Worm (Caenorhabditis elegans) whole organism, L3 larva: ENCODE results near the gene mdmh-35.

Experiments
- ZK546.5 ChIP-seq: sonication (generic microtip); optimal IDR thresholded peaks from 2 replicates; lab custom pipeline; 2017; ENCODE audit warnings: missing biosample characterization, missing genetic modification characterization
- ceh-28 ChIP-seq: fragments of 150-350 bp; optimal IDR thresholded peaks from 2 replicates; lab custom pipeline; 2014; ENCODE audit warnings: missing biosample characterization, missing genetic modification reagents, missing genetic modification characterization
- egl-27 ChIP-seq: sonication (generic microtip); optimal IDR thresholded peaks from 4 replicates; lab custom pipeline; 2017; ENCODE audit warnings: missing biosample characterization, missing genetic modification reagents, missing genetic modification characterization
- nhr-12 ChIP-seq: fragments of 150-350 bp; optimal IDR thresholded peaks from 2 replicates; lab custom pipeline; 2014; ENCODE audit warnings: missing biosample characterization, missing genetic modification characterization
- nhr-237 ChIP-seq: fragments of 150-350 bp; optimal IDR thresholded peaks from 2 replicates; lab custom pipeline; 2014; ENCODE audit warnings: missing biosample characterization, missing genetic modification characterization
- nhr-25 ChIP-seq: sonication (generic microtip); optimal IDR thresholded peaks from 2 replicates; lab custom pipeline; 2017; ENCODE audit warnings: missing biosample characterization, missing genetic modification characterization
- nhr-76 ChIP-seq: fragments of 150-350 bp; sonication (generic microtip); optimal IDR thresholded peaks from 5 replicates; lab custom pipeline; 2014; ENCODE audit warnings: missing biosample characterization, missing genetic modification characterization

DNA sequence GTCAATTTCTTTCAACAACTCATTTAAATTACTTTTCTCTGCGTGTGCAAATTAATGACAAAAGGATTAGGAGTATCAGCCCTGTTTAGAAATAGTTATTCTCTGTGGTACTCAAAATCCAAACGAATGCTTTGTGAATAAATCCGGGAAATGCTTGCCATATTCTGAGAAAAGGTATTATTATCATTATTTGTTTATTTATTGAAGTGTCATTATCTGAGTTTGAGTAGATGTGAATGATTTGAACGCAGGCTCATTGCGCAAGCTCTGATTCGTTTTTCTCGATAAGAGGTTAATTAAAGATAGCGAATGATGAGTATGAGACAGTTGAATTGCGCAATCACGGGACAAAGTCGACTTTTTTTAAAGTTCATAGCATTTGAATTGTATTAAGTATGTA is 27.6 kb downstream of the mdmh-35 start:
- TF ChIP-seq egl-27 (no peak), ceh-28 (tag; lab: Kevin White, UChicago) (no peak), ZK546.5 (no peak), nhr-237 (tag; lab: Kevin White, UChicago) (no peak), nhr-25 (tag; lab: Kevin White, UChicago) (no peak), nhr-76 (tag; lab: Kevin White, UChicago) (no peak), nhr-12 (tag; lab: Kevin White, UChicago) (no peak)
